Worm (Caenorhabditis elegans) whole organism, early embryonic: ENCODE measurements around the gene agt-2.

ENCODE experiments used
- B0310.2 ChIP-seq: sonication (generic microtip); optimal IDR thresholded peaks from 2 replicates; lab custom pipeline; 2016; ENCODE audit warnings: mild to moderate bottlenecking, missing genetic modification characterization, missing compliant biosample characterization
- ama-1 ChIP-seq: fragments of 150-350 bp; optimal IDR thresholded peaks from 2 replicates; lab custom pipeline; 2014
- ceh-36 ChIP-seq: sonication (generic microtip); optimal IDR thresholded peaks from 2 replicates; lab custom pipeline; 2016; ENCODE audit warnings: missing genetic modification characterization, inconsistent platforms, missing compliant biosample characterization
- flt-1 ChIP-seq: fragments of 200-800 bp; sonication (Bioruptor generic); IDR thresholded peaks from 2 replicates; pipeline ENCODE4 v1.3.6; 2022; ENCODE audit warnings: missing genetic modification characterization, missing compliant biosample characterization
- hmbx-1 ChIP-seq: sonication (generic microtip); optimal IDR thresholded peaks from 2 replicates; lab custom pipeline; 2016; ENCODE audit warnings: mild to moderate bottlenecking, missing genetic modification characterization, missing compliant biosample characterization
- hmg-4 ChIP-seq: fragments of 200-800 bp; sonication (Bioruptor generic); optimal IDR thresholded peaks from 2 replicates; lab custom pipeline; 2018; ENCODE audit warnings: mild to moderate bottlenecking, missing genetic modification characterization, missing compliant biosample characterization
- pes-1 ChIP-seq: fragments of 200-800 bp; sonication (Bioruptor generic); IDR thresholded peaks from 2 replicates; pipeline ENCODE4 v1.3.6; 2022; ENCODE audit warnings: missing genetic modification reagents, missing genetic modification characterization, missing compliant biosample characterization
- sea-1 ChIP-seq: fragments of 200-800 bp; sonication (Bioruptor generic); conservative IDR thresholded peaks from 2 replicates; pipeline ENCODE4 v1.3.6; 2022; ENCODE audit warnings: missing genetic modification characterization, missing compliant biosample characterization
- tbx-37 ChIP-seq: fragments of 200-800 bp; sonication (Bioruptor generic); conservative IDR thresholded peaks from 2 replicates; pipeline ENCODE4 v1.3.6; 2022; ENCODE audit warnings: missing genetic modification reagents, missing genetic modification characterization, missing compliant biosample characterization

ce11 chrII:5408924-5409323 is 35.3 kb upstream of the agt-2 start, which contains the start of the genes EEED8.12 and EEED8.4:
- TF ChIP-seq B0310.2 (tag; lab: Kevin White, UChicago) (no peak), ama-1 (lab: Kevin White, UChicago) (no peak), flt-1 (GFP tag; lab: Robert Waterston, UW) (no peak), ceh-36 (tag; lab: Kevin White, UChicago) (no peak), hmg-4 (GFP tag; lab: Kevin White, UChicago) (no peak), hmbx-1 (tag; lab: Kevin White, UChicago) (no peak), pes-1 (GFP tag; lab: Robert Waterston, UW) (no peak), tbx-37 (GFP tag; lab: Robert Waterston, UW) (no peak), sea-1 (GFP tag; lab: Robert Waterston, UW) (no peak)
